Fruit fly (Drosophila melanogaster) whole organism, prepupa: ENCODE measurements around the gene jet.

Experiments used
- Blimp-1 ChIP-seq: fragments of 200-800 bp; sonication (Bioruptor generic); optimal IDR thresholded peaks from 3 replicates; lab custom pipeline; 2017; ENCODE audit warnings: missing biosample characterization, missing genetic modification characterization, mild to moderate bottlenecking, moderate library complexity, missing genetic modification reagents
- CG10669 ChIP-seq: fragments of 200-800 bp; sonication (Bioruptor generic); optimal IDR thresholded peaks from 3 replicates; lab custom pipeline; 2018; ENCODE audit warnings: missing biosample characterization, mild to moderate bottlenecking, missing genetic modification characterization, moderate library complexity
- CG11902 ChIP-seq: fragments of 200-800 bp; sonication (Bioruptor generic); optimal IDR thresholded peaks from 3 replicates; lab custom pipeline; 2016; ENCODE audit warnings: missing biosample characterization, missing genetic modification characterization
- CG15336 ChIP-seq: fragments of 200-800 bp; sonication (Bioruptor generic); IDR thresholded peaks from 2 replicates; pipeline ENCODE4 v1.3.6; 2022; ENCODE audit warnings: missing biosample characterization, missing genetic modification characterization
- CG16779 ChIP-seq: fragments of 200-800 bp; sonication (Bioruptor generic); optimal IDR thresholded peaks from 3 replicates; lab custom pipeline; 2017; ENCODE audit warnings: missing biosample characterization, mild to moderate bottlenecking, missing genetic modification characterization
- CG3032 ChIP-seq: fragments of 200-800 bp; optimal IDR thresholded peaks from 2 replicates; lab custom pipeline; 2019; ENCODE audit warnings: missing biosample characterization, mild to moderate bottlenecking, missing genetic modification characterization, moderate library complexity
- CG31627 ChIP-seq: fragments of 200-800 bp; sonication (Bioruptor generic); optimal IDR thresholded peaks from 3 replicates; lab custom pipeline; 2016; ENCODE audit warnings: missing biosample characterization, missing genetic modification characterization
- CG32006 ChIP-seq: fragments of 200-800 bp; sonication (Bioruptor generic); optimal IDR thresholded peaks from 3 replicates; lab custom pipeline; 2017; ENCODE audit warnings: missing biosample characterization, mild to moderate bottlenecking, missing genetic modification characterization
- CG34406 ChIP-seq: fragments of 200-800 bp; sonication (Bioruptor generic); optimal IDR thresholded peaks from 3 replicates; lab custom pipeline; 2016; ENCODE audit warnings: missing biosample characterization, missing genetic modification characterization
- CG3919 ChIP-seq: fragments of 200-800 bp; sonication (Bioruptor generic); optimal IDR thresholded peaks from 3 replicates; lab custom pipeline; 2016; ENCODE audit warnings: missing biosample characterization, missing genetic modification characterization
- CG6163 ChIP-seq: fragments of 200-800 bp; sonication (Bioruptor generic); IDR thresholded peaks from 3 replicates; pipeline ENCODE4 v1.3.6; 2022; ENCODE audit warnings: missing biosample characterization, missing genetic modification characterization
- CG6792 ChIP-seq: fragments of 200-800 bp; sonication (Bioruptor generic); optimal IDR thresholded peaks from 3 replicates; lab custom pipeline; 2016; ENCODE audit warnings: missing biosample characterization, missing genetic modification characterization
- CG6854 ChIP-seq: fragments of 200-800 bp; sonication (Bioruptor generic); optimal IDR thresholded peaks from 2 replicates; lab custom pipeline; 2017; ENCODE audit warnings: missing biosample characterization, mild to moderate bottlenecking, missing genetic modification characterization
- CG7368 ChIP-seq: fragments of 200-800 bp; sonication (Bioruptor generic); optimal IDR thresholded peaks from 3 replicates; lab custom pipeline; 2016; ENCODE audit warnings: missing biosample characterization, missing genetic modification characterization
- CG8119 ChIP-seq: fragments of 200-800 bp; sonication (Bioruptor generic); IDR thresholded peaks from 3 replicates; pipeline ENCODE4 v1.3.6; 2022; ENCODE audit warnings: missing biosample characterization, missing genetic modification characterization
- CG8319 ChIP-seq: fragments of 200-800 bp; sonication (Bioruptor generic); optimal IDR thresholded peaks from 3 replicates; lab custom pipeline; 2016; ENCODE audit warnings: missing biosample characterization, missing genetic modification characterization
- Eip78C ChIP-seq: fragments of 200-800 bp; sonication (Bioruptor generic); peaks from one replicate; lab custom pipeline; 2016; ENCODE audit warnings: missing biosample characterization, missing genetic modification characterization
- Eip93F ChIP-seq: fragments of 200-800 bp; sonication (Bioruptor generic); optimal IDR thresholded peaks from 2 replicates; lab custom pipeline; 2016; ENCODE audit warnings: missing biosample characterization, mild to moderate bottlenecking, missing genetic modification characterization
- Ets21C ChIP-seq: fragments of 200-800 bp; sonication (Bioruptor generic); optimal IDR thresholded peaks from 3 replicates; lab custom pipeline; 2016; ENCODE audit warnings: missing biosample characterization, missing genetic modification characterization
- Hr38 ChIP-seq: sonication (Bioruptor generic); optimal IDR thresholded peaks from 2 replicates; lab custom pipeline; 2016; ENCODE audit warnings: missing biosample characterization, missing genetic modification characterization
- Hr39 ChIP-seq: fragments of 200-800 bp; sonication (Bioruptor generic); optimal IDR thresholded peaks from 2 replicates; lab custom pipeline; 2016; ENCODE audit warnings: missing biosample characterization, missing genetic modification characterization
- Met ChIP-seq: fragments of 200-800 bp; sonication (Bioruptor generic); optimal IDR thresholded peaks from 3 replicates; lab custom pipeline; 2016; ENCODE audit warnings: missing biosample characterization, missing genetic modification characterization
- OdsH ChIP-seq: fragments of 200-800 bp; sonication (Bioruptor generic); optimal IDR thresholded peaks from 3 replicates; lab custom pipeline; 2016; ENCODE audit warnings: missing biosample characterization, missing genetic modification characterization
- Smox ChIP-seq: fragments of 200-800 bp; sonication (Bioruptor generic); optimal IDR thresholded peaks from 3 replicates; lab custom pipeline; 2016; ENCODE audit warnings: missing biosample characterization, missing genetic modification characterization
- Sox102F ChIP-seq: fragments of 200-800 bp; sonication (Bioruptor generic); optimal IDR thresholded peaks from 2 replicates; lab custom pipeline; 2016; ENCODE audit warnings: missing biosample characterization, mild to moderate bottlenecking, missing genetic modification characterization
- Sox15 ChIP-seq: fragments of 200-800 bp; sonication (Bioruptor generic); optimal IDR thresholded peaks from 3 replicates; lab custom pipeline; 2016; ENCODE audit warnings: missing biosample characterization, missing genetic modification characterization
- acj6 ChIP-seq: fragments of 200-800 bp; sonication (Bioruptor generic); optimal IDR thresholded peaks from 3 replicates; lab custom pipeline; 2016; ENCODE audit warnings: missing biosample characterization, missing genetic modification characterization
- cyc ChIP-seq: fragments of 200-800 bp; sonication (Bioruptor generic); optimal IDR thresholded peaks from 3 replicates; lab custom pipeline; 2016; ENCODE audit warnings: missing biosample characterization, missing genetic modification characterization
- eg ChIP-seq: fragments of 200-800 bp; sonication (Bioruptor generic); IDR thresholded peaks from 3 replicates; pipeline ENCODE4 v1.3.6; 2022; ENCODE audit warnings: missing biosample characterization, missing genetic modification characterization
- esn ChIP-seq: fragments of 200-800 bp; sonication (Bioruptor generic); optimal IDR thresholded peaks from 2 replicates; lab custom pipeline; 2016; ENCODE audit warnings: missing biosample characterization, mild to moderate bottlenecking, missing genetic modification characterization, moderate library complexity
- fd59A ChIP-seq: fragments of 200-800 bp; sonication (Bioruptor generic); optimal IDR thresholded peaks from 2 replicates; lab custom pipeline; 2017; ENCODE audit warnings: missing biosample characterization, mild to moderate bottlenecking, missing genetic modification characterization, missing genetic modification reagents
- fd85E ChIP-seq: fragments of 200-800 bp; sonication (Bioruptor generic); optimal IDR thresholded peaks from 3 replicates; lab custom pipeline; 2016; ENCODE audit warnings: missing biosample characterization, missing genetic modification characterization
- fkh ChIP-seq: fragments of 200-800 bp; sonication (Bioruptor generic); optimal IDR thresholded peaks from 3 replicates; lab custom pipeline; 2017; ENCODE audit warnings: missing biosample characterization, mild to moderate bottlenecking, missing genetic modification characterization, moderate library complexity
- pdm3 ChIP-seq: fragments of 200-800 bp; sonication (Bioruptor generic); optimal IDR thresholded peaks from 3 replicates; lab custom pipeline; 2016; ENCODE audit warnings: missing biosample characterization, missing genetic modification characterization
- spab ChIP-seq: fragments of 200-800 bp; sonication (Bioruptor generic); optimal IDR thresholded peaks from 2 replicates; lab custom pipeline; 2017; ENCODE audit warnings: missing biosample characterization, mild to moderate bottlenecking, missing genetic modification characterization, missing genetic modification reagents
- topi ChIP-seq: fragments of 200-800 bp; sonication (Bioruptor generic); optimal IDR thresholded peaks from 3 replicates; lab custom pipeline; 2016; ENCODE audit warnings: missing biosample characterization, missing genetic modification characterization

jet gene

DNA sequence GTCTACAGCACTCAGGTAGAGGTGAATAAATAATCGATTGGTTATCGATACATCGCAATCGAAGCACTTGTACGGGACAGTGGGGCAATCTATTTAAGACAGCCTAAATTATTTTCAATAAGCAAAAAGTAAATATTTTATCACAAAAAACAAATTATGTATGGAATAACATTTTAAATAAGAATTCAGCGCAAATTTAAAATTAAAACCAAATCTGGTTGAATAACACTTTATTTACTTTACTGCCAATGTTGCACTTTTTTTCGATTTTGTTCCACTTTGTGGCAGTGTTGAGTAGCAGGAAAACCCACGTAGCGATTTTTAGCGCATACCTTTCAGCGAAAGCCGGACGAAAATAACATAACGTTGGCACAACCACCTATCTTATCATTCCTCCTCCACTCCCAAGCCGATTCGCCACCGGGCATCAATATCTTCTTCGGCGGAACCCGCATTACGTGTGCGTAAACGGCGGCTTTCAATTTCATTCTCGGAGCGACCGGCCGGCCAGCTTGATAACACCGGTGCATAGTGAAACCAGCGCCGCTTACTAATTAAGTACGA, 27.5 kb upstream of the jet start, which contains the start of the genes Gmd and CG3792 (continued):
- TF ChIP-seq fd59A (peak; percentile 84), CG8319 (GFP tag; lab: Kevin White, UChicago) (peak; percentile 93), CG34406 (GFP tag; lab: Kevin White, UChicago) (peak; percentile 92), CG6792 (GFP tag; lab: Kevin White, UChicago) (peak; percentile 92), eg (GFP tag; lab: Robert Waterston, UW) (peak; percentile 97), topi (peak; percentile 95), Blimp-1 (GFP tag; lab: Kevin White, UChicago) (peak; percentile 81), Sox102F (GFP tag; lab: Kevin White, UChicago) (no peak), fd85E (GFP tag; lab: Kevin White, UChicago) (no peak), Hr39 (GFP tag; lab: Kevin White, UChicago) (peak; percentile 94), OdsH (no peak), esn (GFP tag; lab: Kevin White, UChicago) (peak; percentile 96), Sox15 (GFP tag; lab: Kevin White, UChicago) (peak; percentile 91), CG16779 (tag; lab: Kevin White, UChicago) (no peak), CG32006 (GFP tag; lab: Kevin White, UChicago) (no peak), CG6163 (GFP tag; lab: Robert Waterston, UW) (peak; percentile 91), cyc (GFP tag; lab: Kevin White, UChicago) (peak; percentile 95)

DNA sequence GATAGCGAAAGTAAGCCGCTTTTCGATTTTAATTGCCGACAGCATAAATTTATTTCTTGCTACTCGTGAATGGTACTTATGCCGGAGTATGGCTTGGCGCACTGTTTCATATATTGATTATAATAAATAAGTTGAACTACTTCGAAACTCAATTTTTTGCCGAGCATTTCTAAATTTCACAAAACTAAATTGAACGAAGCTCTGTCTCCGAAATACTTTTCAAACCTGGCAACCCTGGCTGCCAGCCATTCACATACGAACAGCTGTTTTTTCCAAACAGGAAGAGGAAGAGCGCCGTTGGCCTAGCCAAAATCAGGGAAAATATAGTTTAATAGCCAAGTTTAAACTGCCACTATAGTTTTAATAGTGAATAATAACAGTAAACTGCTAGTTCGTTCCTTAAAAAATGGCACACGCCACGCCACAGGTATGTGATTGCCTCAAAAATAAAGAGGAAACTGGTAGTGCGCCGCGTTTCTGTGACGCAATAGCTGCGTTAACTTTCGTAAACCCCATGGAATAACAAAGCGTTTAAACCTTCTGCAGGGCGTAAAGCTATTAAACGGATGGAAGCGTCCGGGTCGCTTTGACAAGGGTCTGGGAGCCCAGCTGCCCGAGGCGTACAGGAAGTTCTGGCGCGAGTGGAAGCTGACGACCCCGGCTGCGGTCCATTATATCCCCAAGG, 24.3 kb upstream of the jet start, which contains the start of gene mRpL28:
Gene mRpL28, plus strand, starts transcription at position 246 of the 685 bp plus-strand sequence.
- TF ChIP-seq CG31627 (GFP tag; lab: Kevin White, UChicago), result peak; percentile 7
- TF ChIP-seq pdm3, result no peak
- TF ChIP-seq OdsH, result no peak
- no peak for TF ChIP-seq spab (GFP tag; lab: Kevin White, UChicago)
- peak; percentile 0 for TF ChIP-seq CG3032 (tag; lab: Kevin White, UChicago)
- no peak for TF ChIP-seq Ets21C
- no peak for TF ChIP-seq Smox (GFP tag; lab: Kevin White, UChicago)
- no peak for TF ChIP-seq Hr38 (GFP tag; lab: Kevin White, UChicago)
- peak; percentile 1 for TF ChIP-seq CG6854
- TF ChIP-seq CG6163 (GFP tag; lab: Robert Waterston, UW), result no peak; the same call in 2 of the 3 replicates
- TF ChIP-seq CG3919 (GFP tag; lab: Kevin White, UChicago), result no peak
- TF ChIP-seq CG11902 (GFP tag; lab: Kevin White, UChicago), result no peak
- TF ChIP-seq esn (GFP tag; lab: Kevin White, UChicago), result peak; percentile 47
- TF ChIP-seq CG10669 (GFP tag; lab: Kevin White, UChicago), result no peak
- no peak for TF ChIP-seq CG7368 (GFP tag; lab: Kevin White, UChicago)

DNA sequence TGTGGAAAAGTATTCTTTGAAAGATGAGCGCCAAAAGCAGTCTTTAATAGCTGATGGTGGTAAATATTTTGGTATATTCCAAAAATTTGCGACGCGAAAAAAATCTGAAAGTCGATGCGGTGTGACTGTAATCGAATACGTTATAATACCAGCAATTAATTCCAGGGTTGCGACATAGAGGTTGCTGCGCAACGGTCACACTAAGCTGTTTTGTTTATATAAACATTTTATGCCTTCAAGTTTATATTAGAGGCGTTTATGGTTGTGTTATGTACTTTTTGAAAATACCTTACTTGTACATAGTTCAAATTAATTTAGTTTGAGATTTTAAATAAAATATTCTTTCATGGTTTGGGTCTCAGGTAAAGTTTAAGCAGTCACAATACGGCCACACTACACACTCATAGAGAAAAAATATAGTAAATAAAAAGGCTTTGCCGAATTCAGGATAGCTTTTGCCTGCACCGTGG, 21.8 kb upstream of the jet start, which contains the start of gene CG14043:
Gene CG14043, plus strand, starts transcription at position 374 of the 470 bp plus-strand sequence.
- TF ChIP-seq Eip78C (GFP tag; lab: Kevin White, UChicago) (no peak), esn (GFP tag; lab: Kevin White, UChicago) (peak; percentile 36), Eip93F (GFP tag; lab: Kevin White, UChicago) (no peak), Met (no peak), fkh (GFP tag; lab: Kevin White, UChicago) (peak; percentile 92), pdm3 (no peak), CG11902 (GFP tag; lab: Kevin White, UChicago) (no peak), OdsH (no peak), CG31627 (GFP tag; lab: Kevin White, UChicago) (peak; percentile 31), CG8119 (GFP tag; lab: Robert Waterston, UW) (no peak), acj6 (no peak), CG3032 (tag; lab: Kevin White, UChicago) (peak; percentile 28), CG15336 (GFP tag; lab: Robert Waterston, UW) (no peak), CG34406 (GFP tag; lab: Kevin White, UChicago) (no peak), CG3919 (GFP tag; lab: Kevin White, UChicago) (no peak), CG6163 (GFP tag; lab: Robert Waterston, UW) (no peak)
